Fruit fly (Drosophila melanogaster): ENCODE data around the gene GCS2beta.

The GCS2beta gene

DNA sequence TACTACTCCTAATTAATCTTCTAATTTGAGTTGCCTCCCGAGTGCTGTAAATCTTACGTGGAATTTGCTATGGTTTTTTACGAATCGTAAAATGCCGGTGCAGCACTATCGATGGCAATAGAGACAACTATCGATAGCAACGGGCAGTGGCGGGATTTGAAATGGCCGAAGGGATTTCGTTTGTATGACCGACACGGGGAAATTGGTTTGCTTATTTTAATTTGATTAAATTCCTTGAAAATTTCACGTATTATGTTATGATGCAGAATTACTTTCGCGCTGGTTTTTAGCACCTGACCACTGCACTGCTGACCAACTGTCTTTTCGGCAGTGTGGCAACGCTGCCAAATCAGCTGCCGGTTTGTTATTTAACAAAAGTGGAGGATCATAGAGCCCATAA lies at the start of gene GCS2beta, which contains the start of gene CG5131:
Gene GCS2beta (minus strand): TSS at position 134 of the 400 bp plus-strand sequence.
Gene CG5131 (plus strand): TSS at position 328 of the 400 bp plus-strand sequence.
- TF ChIP-seq usp (GFP tag; optimal IDR thresholded peaks at IDR 0.05) (no peak), rgr (GFP tag; optimal IDR thresholded peaks at IDR 0.05) (peak; percentile 97), Hnf4 (GFP tag; optimal IDR thresholded peaks at IDR 0.05) (peak; percentile 96), Rel (GFP tag; optimal IDR thresholded peaks at IDR 0.05) (no peak), Rel (tag; optimal IDR thresholded peaks at IDR 0.05) (peak; percentile 43), Hr78 (GFP tag; optimal IDR thresholded peaks at IDR 0.05) (no peak), dmrt93B (GFP tag; optimal IDR thresholded peaks at IDR 0.05) (peak; percentile 81), Vsx2 (GFP tag; optimal IDR thresholded peaks at IDR 0.05; ENCODE audit: partially characterized antibody) (no peak), lola (GFP tag; optimal IDR thresholded peaks at IDR 0.05) (no peak), tai (GFP tag; optimal IDR thresholded peaks at IDR 0.05) (peak; percentile 97), N (GFP tag; optimal IDR thresholded peaks at IDR 0.05) (no peak), CG9705 (GFP tag; optimal IDR thresholded peaks at IDR 0.05) (peak; percentile 74), CrebA (GFP tag; optimal IDR thresholded peaks at IDR 0.05; ENCODE audit: borderline replicate concordance) (no peak), HLH106 (tag; optimal IDR thresholded peaks at IDR 0.05) (peak; percentile 92), ey (GFP tag; optimal IDR thresholded peaks at IDR 0.05) (peak; percentile 96), sage (GFP tag; optimal IDR thresholded peaks at IDR 0.05) (peak; percentile 72), OdsH (GFP tag; optimal IDR thresholded peaks at IDR 0.05) (peak; percentile 92), Dfd (GFP tag; optimal IDR thresholded peaks at IDR 0.05) (no peak), Hr83 (GFP tag; optimal IDR thresholded peaks at IDR 0.05; ENCODE audit: poor library complexity, severe bottlenecking) (peak; percentile 89), dsf (GFP tag; optimal IDR thresholded peaks at IDR 0.05; ENCODE audit: borderline replicate concordance) (peak; percentile 87), fru (GFP tag; optimal IDR thresholded peaks at IDR 0.05) (peak; percentile 93), brk (GFP tag; optimal IDR thresholded peaks at IDR 0.05) (no peak), Jra (GFP tag; optimal IDR thresholded peaks at IDR 0.05) (peak; percentile 87), sv (GFP tag; optimal IDR thresholded peaks at IDR 0.05) (peak; percentile 92), GATAd (GFP tag; optimal IDR thresholded peaks at IDR 0.05) (peak; percentile 92), psq (GFP tag; optimal IDR thresholded peaks at IDR 0.05) (peak; percentile 84), Myc (optimal IDR thresholded peaks at IDR 0.05) (no peak), br (GFP tag; optimal IDR thresholded peaks at IDR 0.05) (peak; percentile 94), Abd-B (GFP tag; optimal IDR thresholded peaks at IDR 0.05) (no peak), Sp1 (GFP tag; optimal IDR thresholded peaks at IDR 0.05) (peak; percentile 77), Mio (GFP tag; optimal IDR thresholded peaks at IDR 0.05) (peak; percentile 79), foxo (GFP tag; optimal IDR thresholded peaks at IDR 0.05) (peak; percentile 70 to 98), CG32264 (GFP tag; optimal IDR thresholded peaks at IDR 0.05) (peak; percentile 82), jim (GFP tag; optimal IDR thresholded peaks at IDR 0.05) (peak; percentile 71), woc (GFP tag; optimal IDR thresholded peaks at IDR 0.05) (peak; percentile 74), pan (optimal IDR thresholded peaks at IDR 0.05) (no peak), Dif (GFP tag; optimal IDR thresholded peaks at IDR 0.05; ENCODE audit: partially characterized antibody) (no peak), h (GFP tag; optimal IDR thresholded peaks at IDR 0.05) (peak; percentile 95), dl (GFP tag; optimal IDR thresholded peaks at IDR 0.05; ENCODE audit: insufficient read depth in 1 of 2, partially characterized antibody in 2 of 2) (no peak)

DNA sequence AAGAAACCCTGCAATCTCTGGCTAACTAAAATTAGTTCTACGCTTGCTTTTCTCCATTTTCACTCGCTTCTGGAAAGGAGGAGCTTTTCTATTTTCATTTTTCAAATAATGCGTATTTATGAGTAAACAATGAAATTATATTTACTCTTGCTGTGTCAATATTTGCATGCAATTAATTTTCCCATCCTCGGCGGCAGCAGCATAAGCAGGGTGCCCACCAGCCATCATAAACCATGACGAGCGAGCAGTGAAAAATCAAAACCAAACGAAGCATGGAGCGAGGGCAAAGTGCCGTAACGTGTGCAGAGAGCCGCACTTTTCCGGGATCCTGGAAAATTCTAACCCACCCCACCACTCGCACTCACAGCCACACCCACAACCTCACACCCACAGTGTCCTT lies 49.7 kb upstream of the GCS2beta start:
- TF ChIP-seq rgr (GFP tag; optimal IDR thresholded peaks at IDR 0.05), result no peak
- no peak for TF ChIP-seq Dif (GFP tag; optimal IDR thresholded peaks at IDR 0.05; ENCODE audit: partially characterized antibody)
- no peak for TF ChIP-seq Sp1 (GFP tag; optimal IDR thresholded peaks at IDR 0.05)
- no peak for TF ChIP-seq HLH106 (tag; optimal IDR thresholded peaks at IDR 0.05)
- no peak for TF ChIP-seq N (GFP tag; optimal IDR thresholded peaks at IDR 0.05)
- no peak for TF ChIP-seq usp (GFP tag; optimal IDR thresholded peaks at IDR 0.05)
- TF ChIP-seq foxo (GFP tag; optimal IDR thresholded peaks at IDR 0.05), result no peak
- TF ChIP-seq Dfd (GFP tag; optimal IDR thresholded peaks at IDR 0.05), result no peak
- no peak for TF ChIP-seq jim (GFP tag; optimal IDR thresholded peaks at IDR 0.05)

DNA sequence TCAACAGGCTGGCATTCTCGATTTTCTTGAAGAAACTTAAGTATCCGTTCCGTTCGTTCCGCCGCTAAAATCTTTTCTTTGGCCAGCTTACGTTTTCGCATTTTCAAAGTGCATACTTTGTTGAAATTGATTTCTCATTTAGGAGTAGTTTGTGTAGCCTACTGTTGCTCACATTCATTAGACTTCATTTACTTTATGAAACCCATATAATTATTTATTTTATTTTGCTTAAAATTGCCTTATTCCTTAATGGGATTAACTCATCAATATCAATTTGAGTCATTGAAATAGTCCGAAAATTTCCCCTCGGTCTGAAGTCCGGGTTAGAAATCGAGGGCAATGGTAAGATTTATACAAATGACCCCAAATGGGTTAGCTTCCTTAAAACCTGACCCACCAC lies 48.0 kb upstream of the GCS2beta start, which contains the start of gene CG15145:
Gene CG15145 (minus strand): TSS at position 101 of the 400 bp plus-strand sequence.
- TF ChIP-seq Jra (GFP tag; optimal IDR thresholded peaks at IDR 0.05) (no peak), sv (GFP tag; optimal IDR thresholded peaks at IDR 0.05) (no peak), Vsx2 (GFP tag; optimal IDR thresholded peaks at IDR 0.05; ENCODE audit: partially characterized antibody) (no peak), pan (optimal IDR thresholded peaks at IDR 0.05) (no peak), Dif (GFP tag; optimal IDR thresholded peaks at IDR 0.05; ENCODE audit: partially characterized antibody) (no peak), ey (GFP tag; optimal IDR thresholded peaks at IDR 0.05) (no peak), Sp1 (GFP tag; optimal IDR thresholded peaks at IDR 0.05) (no peak), foxo (GFP tag; optimal IDR thresholded peaks at IDR 0.05) (no peak), jim (GFP tag; optimal IDR thresholded peaks at IDR 0.05) (no peak), CG9705 (GFP tag; optimal IDR thresholded peaks at IDR 0.05) (no peak), CrebA (GFP tag; optimal IDR thresholded peaks at IDR 0.05; ENCODE audit: borderline replicate concordance) (no peak), Hnf4 (GFP tag; optimal IDR thresholded peaks at IDR 0.05) (no peak), dl (GFP tag; optimal IDR thresholded peaks at IDR 0.05; ENCODE audit: insufficient read depth in 1 of 2, partially characterized antibody in 2 of 2) (no peak), N (GFP tag; optimal IDR thresholded peaks at IDR 0.05) (no peak), Dfd (GFP tag; optimal IDR thresholded peaks at IDR 0.05) (no peak), woc (GFP tag; optimal IDR thresholded peaks at IDR 0.05) (no peak), Abd-B (GFP tag; optimal IDR thresholded peaks at IDR 0.05) (no peak), Rel (GFP tag; optimal IDR thresholded peaks at IDR 0.05) (no peak), Rel (tag; optimal IDR thresholded peaks at IDR 0.05) (no peak), sage (GFP tag; optimal IDR thresholded peaks at IDR 0.05) (no peak), tai (GFP tag; optimal IDR thresholded peaks at IDR 0.05) (no peak)

All from whole organism, wandering third instar larva.